Worm (Caenorhabditis elegans) whole organism, mixed stage, embryonic: ENCODE results near the gene Y97E10AL.1.

Experiments used
- blmp-1 ChIP-seq: fragments of 150-350 bp; optimal IDR thresholded peaks from 2 replicates; lab custom pipeline; 2014; ENCODE audit warnings: missing biosample characterization, missing genetic modification characterization
- ces-1 ChIP-seq: fragments of 150-350 bp; optimal IDR thresholded peaks from 2 replicates; lab custom pipeline; 2014; ENCODE audit warnings: missing biosample characterization, missing genetic modification reagents, missing genetic modification characterization
- lsy-2 ChIP-seq: fragments of 150-350 bp; optimal IDR thresholded peaks from 2 replicates; lab custom pipeline; 2014; ENCODE audit warnings: missing biosample characterization, missing genetic modification characterization
- nhr-237 ChIP-seq: fragments of 150-350 bp; optimal IDR thresholded peaks from 2 replicates; lab custom pipeline; 2014; ENCODE audit warnings: missing biosample characterization, missing genetic modification characterization

DNA sequence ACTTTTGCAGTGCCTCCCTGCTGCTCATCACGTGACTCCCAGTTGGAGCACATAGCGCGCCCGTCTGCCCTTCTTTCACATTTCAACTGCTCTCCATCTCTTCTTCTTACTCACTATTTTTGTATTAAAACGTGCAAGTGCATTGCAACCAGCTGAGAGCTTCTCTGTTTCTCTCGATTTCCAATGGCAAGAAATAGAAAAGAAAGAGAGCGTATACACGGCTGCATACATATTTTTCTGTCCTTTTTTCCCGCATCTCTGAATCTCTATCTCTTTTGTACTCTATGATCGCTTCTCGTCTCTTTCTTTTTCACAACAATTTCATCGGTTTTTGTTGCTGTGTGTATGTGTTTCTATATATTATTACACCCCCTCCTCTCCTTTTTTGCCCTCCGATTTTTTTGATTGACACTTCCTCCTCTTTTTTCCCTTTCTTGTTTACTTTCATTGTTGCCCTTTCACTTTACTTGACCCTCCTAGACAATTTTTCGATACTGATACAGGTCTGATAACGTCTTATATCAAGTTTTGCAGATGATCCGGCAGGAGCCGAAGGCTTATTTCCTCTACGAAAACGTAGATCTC, 15.1 kb downstream of the Y97E10AL.1 start, which contains the start of gene Y97E10AR.1:
- TF ChIP-seq lsy-2 (tag; lab: Kevin White, UChicago) (peak; percentile 42), nhr-237 (tag; lab: Kevin White, UChicago) (peak; percentile 69), blmp-1 (tag; lab: Kevin White, UChicago) (peak; percentile 55), ces-1 (GFP tag; lab: Kevin White, UChicago) (peak; percentile 82)
